Worm (Caenorhabditis elegans) whole organism, L2 larva: ENCODE measurements around the gene T25B6.6.
A peak's percentile ranks its signal among the peaks of the same experiment; 100 is the strongest.

Experiments
- C34F6.9 ChIP-seq: fragments of 150-350 bp; optimal IDR thresholded peaks from 2 replicates; lab custom pipeline; 2014; ENCODE audit warnings: missing biosample characterization, missing genetic modification characterization
- F13H6.1 ChIP-seq: sonication (generic microtip); optimal IDR thresholded peaks from 2 replicates; lab custom pipeline; 2016; ENCODE audit warnings: missing genetic modification characterization, missing compliant biosample characterization
- R02D3.7 ChIP-seq: fragments of 150-350 bp; optimal IDR thresholded peaks from 2 replicates; lab custom pipeline; 2014; ENCODE audit warnings: missing biosample characterization, missing genetic modification characterization
- Y55F3AM.14 ChIP-seq: fragments of 200-800 bp; sonication (Bioruptor generic); optimal IDR thresholded peaks from 2 replicates; lab custom pipeline; 2018; ENCODE audit warnings: mild to moderate bottlenecking, missing genetic modification characterization, missing compliant biosample characterization
- ZK546.5 ChIP-seq: sonication (generic microtip); optimal IDR thresholded peaks from 2 replicates; lab custom pipeline; 2017; ENCODE audit warnings: missing biosample characterization, missing genetic modification characterization
- alr-1 ChIP-seq: fragments of 150-350 bp; optimal IDR thresholded peaks from 2 replicates; lab custom pipeline; 2014; ENCODE audit warnings: missing biosample characterization, missing genetic modification characterization
- ama-1 ChIP-seq: fragments of 150-350 bp; optimal IDR thresholded peaks from 2 replicates; lab custom pipeline; 2018; ENCODE audit warnings: inconsistent platforms
- blmp-1 ChIP-seq: sonication (generic microtip); optimal IDR thresholded peaks from 2 replicates; lab custom pipeline; 2017; ENCODE audit warnings: missing genetic modification characterization, mild to moderate bottlenecking, missing compliant biosample characterization, antibody characterized with exemption, moderate library complexity; ENCODE audit not compliant: insufficient read depth
- ceh-16 ChIP-seq: fragments of 150-350 bp; optimal IDR thresholded peaks from 2 replicates; lab custom pipeline; 2014; ENCODE audit warnings: missing biosample characterization, missing genetic modification characterization
- crh-2 ChIP-seq: sonication (generic microtip); optimal IDR thresholded peaks from 2 replicates; lab custom pipeline; 2017; ENCODE audit warnings: missing biosample characterization, missing genetic modification characterization
- dmd-4 ChIP-seq: sonication (generic microtip); optimal IDR thresholded peaks from 2 replicates; lab custom pipeline; 2017; ENCODE audit warnings: missing biosample characterization, missing genetic modification characterization
- egl-27 ChIP-seq: sonication (generic microtip); optimal IDR thresholded peaks from 3 replicates; lab custom pipeline; 2017; ENCODE audit warnings: missing biosample characterization, missing genetic modification reagents, missing genetic modification characterization
- elt-1 ChIP-seq: fragments of 150-350 bp; optimal IDR thresholded peaks from 2 replicates; lab custom pipeline; 2014; ENCODE audit warnings: missing biosample characterization, missing genetic modification characterization
- fos-1 ChIP-seq: fragments of 150-350 bp; optimal IDR thresholded peaks from 2 replicates; lab custom pipeline; 2014; ENCODE audit warnings: missing biosample characterization, missing genetic modification characterization
- gmeb-1 ChIP-seq: fragments of 150-350 bp; optimal IDR thresholded peaks from 2 replicates; lab custom pipeline; 2014; ENCODE audit warnings: missing biosample characterization, missing genetic modification characterization
- lin-11 ChIP-seq: fragments of 150-350 bp; sonication (generic microtip); optimal IDR thresholded peaks from 2 replicates; lab custom pipeline; 2014; ENCODE audit warnings: missing biosample characterization, missing genetic modification characterization, inconsistent platforms, mixed read lengths
- lin-13 ChIP-seq: fragments of 150-350 bp; optimal IDR thresholded peaks from 2 replicates; lab custom pipeline; 2014; ENCODE audit warnings: missing biosample characterization, missing genetic modification reagents, missing genetic modification characterization
- lsy-2 ChIP-seq, 2 experiments: fragments of 150-350 bp in 1 of 2; sonication (generic microtip) in 1 of 2; optimal IDR thresholded peaks; 2 replicates each; lab custom pipeline; 2014 to 2017; ENCODE audit warnings: missing biosample characterization in 2 of 2, missing genetic modification characterization in 2 of 2
- mdl-1 ChIP-seq, 2 experiments: fragments of 150-350 bp in 1 of 2; sonication (generic microtip) in 1 of 2; optimal IDR thresholded peaks; 2 replicates each; lab custom pipeline; 2017; ENCODE audit warnings: missing biosample characterization in 2 of 2, missing genetic modification characterization in 2 of 2
- nhr-10 ChIP-seq: sonication (generic microtip); optimal IDR thresholded peaks from 2 replicates; lab custom pipeline; 2017; ENCODE audit warnings: missing biosample characterization, missing genetic modification characterization
- nhr-12 ChIP-seq: fragments of 150-350 bp; optimal IDR thresholded peaks from 2 replicates; lab custom pipeline; 2014; ENCODE audit warnings: missing biosample characterization, missing genetic modification characterization
- nhr-129 ChIP-seq: fragments of 150-350 bp; optimal IDR thresholded peaks from 2 replicates; lab custom pipeline; 2014; ENCODE audit warnings: missing biosample characterization, missing genetic modification characterization
- nhr-23 ChIP-seq: fragments of 150-350 bp; optimal IDR thresholded peaks from 2 replicates; lab custom pipeline; 2014; ENCODE audit warnings: missing biosample characterization, missing genetic modification reagents, missing genetic modification characterization
- nhr-237 ChIP-seq: fragments of 150-350 bp; optimal IDR thresholded peaks from 2 replicates; lab custom pipeline; 2014; ENCODE audit warnings: missing biosample characterization, missing genetic modification characterization
- peb-1 ChIP-seq: fragments of 150-350 bp; optimal IDR thresholded peaks from 2 replicates; lab custom pipeline; 2014; ENCODE audit warnings: missing biosample characterization, missing genetic modification characterization
- sem-4 ChIP-seq: fragments of 150-350 bp; optimal IDR thresholded peaks from 2 replicates; lab custom pipeline; 2014; ENCODE audit warnings: missing biosample characterization, missing genetic modification reagents, missing genetic modification characterization
- sma-3 ChIP-seq: sonication (generic microtip); optimal IDR thresholded peaks from 2 replicates; lab custom pipeline; 2016; ENCODE audit warnings: missing genetic modification reagents, missing genetic modification characterization, missing compliant biosample characterization
- sma-9 ChIP-seq, 2 experiments: fragments of 150-350 bp in 1 of 2; sonication (generic microtip) in 1 of 2; optimal IDR thresholded peaks; 2 replicates each; lab custom pipeline; 2014 to 2016; ENCODE audit warnings: missing genetic modification characterization in 2 of 2, mild to moderate bottlenecking in 1 of 2, missing biosample characterization in 1 of 2, missing compliant biosample characterization in 1 of 2, missing genetic modification reagents in 1 of 2, moderate library complexity in 1 of 2
- snpc-4 ChIP-seq: fragments of 150-350 bp; optimal IDR thresholded peaks from 2 replicates; lab custom pipeline; 2014; ENCODE audit warnings: missing biosample characterization, missing genetic modification characterization
- unc-39 ChIP-seq: fragments of 150-350 bp; optimal IDR thresholded peaks from 2 replicates; lab custom pipeline; 2014; ENCODE audit warnings: missing biosample characterization, missing genetic modification characterization
- unc-55 ChIP-seq: fragments of 150-350 bp; sonication (generic microtip); optimal IDR thresholded peaks from 3 replicates; lab custom pipeline; 2014; ENCODE audit warnings: missing biosample characterization, missing genetic modification reagents, missing genetic modification characterization
- unc-62 ChIP-seq: fragments of 150-350 bp; optimal IDR thresholded peaks from 2 replicates; lab custom pipeline; 2014; ENCODE audit warnings: missing biosample characterization, missing genetic modification reagents, missing genetic modification characterization
- zag-1 ChIP-seq: fragments of 150-350 bp; optimal IDR thresholded peaks from 2 replicates; lab custom pipeline; 2014; ENCODE audit warnings: missing biosample characterization, missing genetic modification characterization
- ztf-1 ChIP-seq: fragments of 200-800 bp; sonication (Bioruptor generic); conservative IDR thresholded peaks from 2 replicates; pipeline ENCODE4 v1.3.6; 2022; ENCODE audit warnings: missing genetic modification characterization, missing compliant biosample characterization
- ztf-11 ChIP-seq: sonication (generic microtip); optimal IDR thresholded peaks from 2 replicates; lab custom pipeline; 2017; ENCODE audit warnings: missing biosample characterization, missing genetic modification characterization
- ztf-4 ChIP-seq: fragments of 150-350 bp; optimal IDR thresholded peaks from 2 replicates; lab custom pipeline; 2014; ENCODE audit warnings: missing biosample characterization, missing genetic modification characterization

Gene T25B6.6

ce11 chrX:8996496-8997116 is 26.1 kb downstream of the T25B6.6 start:
- TF ChIP-seq blmp-1 (tag; lab: Kevin White, UChicago): no peak
- no peak for TF ChIP-seq ztf-1 (GFP tag; lab: Robert Waterston, UW)
- no peak for TF ChIP-seq ztf-11 (tag; lab: Kevin White, UChicago)
- no peak for TF ChIP-seq nhr-23 (tag; lab: Kevin White, UChicago)
- no peak for TF ChIP-seq lsy-2 (tag; optimal IDR thresholded peaks at IDR 0.05; lab: Kevin White, UChicago)
- no peak for TF ChIP-seq Y55F3AM.14 (GFP tag; lab: Kevin White, UChicago)
- no peak for TF ChIP-seq ZK546.5 (tag; lab: Kevin White, UChicago)
- TF ChIP-seq lin-11 (tag; lab: Kevin White, UChicago): no peak
- no peak for TF ChIP-seq crh-2 (tag; lab: Kevin White, UChicago)
- TF ChIP-seq nhr-129 (tag; lab: Kevin White, UChicago): peak; percentile 12
- TF ChIP-seq unc-55: peak; percentile 44
- TF ChIP-seq sem-4: no peak
- no peak for TF ChIP-seq egl-27 (tag; lab: Kevin White, UChicago)
- no peak for TF ChIP-seq unc-62 (GFP tag; lab: Kevin White, UChicago)
- no peak for TF ChIP-seq nhr-237 (tag; lab: Kevin White, UChicago)
- no peak for TF ChIP-seq ztf-4 (tag; lab: Kevin White, UChicago)

DNA sequence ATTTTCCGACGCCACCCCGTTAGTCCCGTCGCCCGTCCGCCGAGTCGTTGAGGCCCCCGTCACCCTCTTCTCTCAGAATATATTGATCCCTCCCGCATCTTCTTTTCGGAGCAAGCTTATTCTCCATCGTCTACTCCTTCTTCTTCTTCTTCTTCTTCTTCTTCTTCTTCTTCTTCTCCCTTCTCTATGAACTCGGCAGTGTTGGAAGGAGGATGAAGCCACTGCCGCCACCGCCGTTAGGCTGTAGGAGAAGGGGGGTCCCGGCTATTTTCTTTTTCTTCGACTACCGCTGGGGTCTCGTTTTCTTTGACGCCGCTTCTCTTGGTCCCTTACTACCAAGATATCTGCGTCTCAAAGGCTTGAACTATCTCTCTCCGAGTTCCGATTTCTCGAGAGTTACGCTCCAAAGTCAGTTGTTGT is 27.1 kb downstream of the T25B6.6 start:
- TF ChIP-seq snpc-4 (tag; lab: Kevin White, UChicago) (peak; percentile 19), fos-1 (tag; lab: Kevin White, UChicago) (no peak), mdl-1 (tag; optimal IDR thresholded peaks at IDR 0.05; lab: Kevin White, UChicago) (no peak), lin-13 (GFP tag; lab: Kevin White, UChicago) (peak; percentile 15), C34F6.9 (peak; percentile 58), alr-1 (no peak), lsy-2 (tag; optimal IDR thresholded peaks at IDR 0.05; lab: Kevin White, UChicago) (peak in 1 of 2 experiments; percentile 41), elt-1 (tag; lab: Kevin White, UChicago) (no peak), sma-9 (GFP tag; optimal IDR thresholded peaks at IDR 0.05; lab: Kevin White, UChicago) (peak; percentile 28), sma-9 (tag; optimal IDR thresholded peaks at IDR 0.05; lab: Kevin White, UChicago) (no peak), sem-4 (peak; percentile 36), crh-2 (tag; lab: Kevin White, UChicago) (peak; percentile 26), Y55F3AM.14 (GFP tag; lab: Kevin White, UChicago) (peak; percentile 43), unc-62 (GFP tag; lab: Kevin White, UChicago) (no peak), lin-11 (tag; lab: Kevin White, UChicago) (no peak), ztf-1 (GFP tag; lab: Robert Waterston, UW) (no peak), gmeb-1 (tag; lab: Kevin White, UChicago) (no peak), zag-1 (tag; lab: Kevin White, UChicago) (peak; percentile 76), nhr-129 (tag; lab: Kevin White, UChicago) (peak; percentile 42), nhr-10 (tag; lab: Kevin White, UChicago) (no peak), unc-55 (peak; percentile 81), peb-1 (tag; lab: Kevin White, UChicago) (no peak), sma-3 (GFP tag; lab: Kevin White, UChicago) (no peak), R02D3.7 (no peak), dmd-4 (tag; lab: Kevin White, UChicago) (no peak), unc-39 (tag; lab: Kevin White, UChicago) (no peak), F13H6.1 (tag; lab: Kevin White, UChicago) (peak; percentile 73), ceh-16 (tag; lab: Kevin White, UChicago) (no peak)
- TF ChIP-seq, all 48 proteins: peak for 12

ce11 chrX:8991856-8992456 is 30.7 kb downstream of the T25B6.6 start, which contains the start of gene C24A3.4:
Gene C24A3.4, plus strand, starts transcription at chrX:8992406.
- TF ChIP-seq nhr-129 (tag; lab: Kevin White, UChicago) (no peak), ama-1 (lab: Kevin White, UChicago) (no peak), nhr-10 (tag; lab: Kevin White, UChicago) (no peak), sem-4 (no peak), unc-55 (no peak), egl-27 (tag; lab: Kevin White, UChicago) (no peak), nhr-12 (tag; lab: Kevin White, UChicago) (no peak), elt-1 (tag; lab: Kevin White, UChicago) (no peak), C34F6.9 (no peak), snpc-4 (tag; lab: Kevin White, UChicago) (no peak), ZK546.5 (tag; lab: Kevin White, UChicago) (no peak)
